Worm (Caenorhabditis elegans) whole organism, L4 larva: Measurements from ENCODE around the gene str-131.

Source experiments
- T20F7.1 ChIP-seq: fragments of 200-800 bp; sonication (Bioruptor generic); optimal IDR thresholded peaks from 2 replicates; lab custom pipeline; 2018; ENCODE audit warnings: mild to moderate bottlenecking, missing genetic modification characterization, missing compliant biosample characterization
- Y75B8A.6 ChIP-seq: fragments of 200-800 bp; sonication (Bioruptor generic); IDR thresholded peaks from 2 replicates; pipeline ENCODE4 v1.3.6; 2022; ENCODE audit warnings: missing genetic modification reagents, missing genetic modification characterization, missing compliant biosample characterization
- arid-1 ChIP-seq: fragments of 200-800 bp; sonication (Bioruptor generic); conservative IDR thresholded peaks from 2 replicates; pipeline ENCODE4 v1.3.6; 2022; ENCODE audit warnings: missing genetic modification reagents, missing genetic modification characterization, missing compliant biosample characterization
- ceh-44 ChIP-seq: fragments of 200-800 bp; sonication (Bioruptor generic); IDR thresholded peaks from 2 replicates; pipeline ENCODE4 v1.3.6; 2022; ENCODE audit warnings: missing genetic modification reagents, missing genetic modification characterization, missing compliant biosample characterization
- cey-2 ChIP-seq: sonication (generic microtip); optimal IDR thresholded peaks from 3 replicates; lab custom pipeline; 2017; ENCODE audit warnings: missing genetic modification characterization, mild to moderate bottlenecking, missing compliant biosample characterization, antibody characterized with exemption, borderline replicate concordance; ENCODE audit not compliant: insufficient read depth
- ctbp-1 ChIP-seq: fragments of 200-800 bp; sonication (Bioruptor generic); IDR thresholded peaks from 2 replicates; pipeline ENCODE4 v1.3.6; 2022; ENCODE audit warnings: missing genetic modification reagents, missing genetic modification characterization, missing compliant biosample characterization
- daf-16 ChIP-seq, 3 experiments: sonication (generic microtip); optimal IDR thresholded peaks; 2 replicates each; lab custom pipeline; 2016 to 2017; ENCODE audit warnings: missing genetic modification characterization in 3 of 3, missing genetic modification reagents in 3 of 3, mild to moderate bottlenecking in 2 of 3, missing compliant biosample characterization in 2 of 3, missing biosample characterization in 1 of 3, moderate library complexity in 1 of 3
- daf-8 ChIP-seq: fragments of 200-800 bp; sonication (Bioruptor generic); IDR thresholded peaks from 2 replicates; pipeline ENCODE4 v1.3.6; 2022; ENCODE audit warnings: missing genetic modification characterization, missing compliant biosample characterization
- dve-1 ChIP-seq: sonication (generic microtip); optimal IDR thresholded peaks from 2 replicates; lab custom pipeline; 2017; ENCODE audit warnings: antibody characterized with exemption, mild to moderate bottlenecking, missing genetic modification characterization, missing compliant biosample characterization; ENCODE audit not compliant: insufficient read depth
- fkh-10 ChIP-seq: fragments of 150-350 bp; optimal IDR thresholded peaks from 2 replicates; lab custom pipeline; 2014; ENCODE audit warnings: missing biosample characterization, missing genetic modification reagents, missing genetic modification characterization
- hmg-1.1 ChIP-seq: fragments of 200-800 bp; sonication (Bioruptor generic); IDR thresholded peaks from 2 replicates; pipeline ENCODE4 v1.3.6; 2022; ENCODE audit warnings: missing genetic modification reagents, missing genetic modification characterization, missing compliant biosample characterization
- jun-1 ChIP-seq: fragments of 150-350 bp; optimal IDR thresholded peaks from 2 replicates; lab custom pipeline; 2014; ENCODE audit warnings: missing biosample characterization, missing genetic modification reagents, missing genetic modification characterization
- lin-15B ChIP-seq: fragments of 150-350 bp; sonication (generic microtip); optimal IDR thresholded peaks from 3 replicates; lab custom pipeline; 2014; ENCODE audit warnings: missing biosample characterization, missing genetic modification characterization
- madf-9 ChIP-seq: fragments of 200-800 bp; sonication (Bioruptor generic); conservative IDR thresholded peaks from 2 replicates; pipeline ENCODE4 v1.3.6; 2022; ENCODE audit warnings: missing genetic modification reagents, missing genetic modification characterization, missing compliant biosample characterization
- mdl-1 ChIP-seq, 2 experiments: fragments of 150-350 bp in 1 of 2; sonication (generic microtip) in 1 of 2; optimal IDR thresholded peaks; 2 replicates each; lab custom pipeline; 2014 to 2017; ENCODE audit warnings: missing biosample characterization in 2 of 2, missing genetic modification characterization in 2 of 2
- mep-1 ChIP-seq: fragments of 150-350 bp; sonication (generic microtip); optimal IDR thresholded peaks from 3 replicates; lab custom pipeline; 2014; ENCODE audit warnings: missing biosample characterization, missing genetic modification characterization
- mxl-3 ChIP-seq: fragments of 200-800 bp; sonication (Bioruptor generic); optimal IDR thresholded peaks from 2 replicates; lab custom pipeline; 2018; ENCODE audit warnings: mild to moderate bottlenecking, missing genetic modification characterization, missing compliant biosample characterization
- nhr-10 ChIP-seq: fragments of 150-350 bp; optimal IDR thresholded peaks from 2 replicates; lab custom pipeline; 2014; ENCODE audit warnings: missing biosample characterization, missing genetic modification characterization
- nhr-111 ChIP-seq: fragments of 200-800 bp; sonication (Bioruptor generic); optimal IDR thresholded peaks from 2 replicates; lab custom pipeline; 2018; ENCODE audit warnings: mild to moderate bottlenecking, missing genetic modification characterization, missing compliant biosample characterization
- nhr-28 ChIP-seq: fragments of 150-350 bp; optimal IDR thresholded peaks from 2 replicates; lab custom pipeline; 2014; ENCODE audit warnings: missing biosample characterization, missing genetic modification characterization
- nhr-6 ChIP-seq: fragments of 150-350 bp; optimal IDR thresholded peaks from 2 replicates; lab custom pipeline; 2014; ENCODE audit warnings: missing biosample characterization, missing genetic modification characterization
- nhr-77 ChIP-seq: fragments of 150-350 bp; optimal IDR thresholded peaks from 2 replicates; lab custom pipeline; 2014; ENCODE audit warnings: missing biosample characterization, missing genetic modification characterization
- pha-4 ChIP-seq, 2 experiments: fragments of 150-350 bp in 1 of 2; fragments of 200-800 bp in 1 of 2; sonication (Bioruptor generic) in 1 of 2; IDR thresholded peaks in 1 of 2; optimal IDR thresholded peaks in 1 of 2; 2 replicates each; pipeline versions ENCODE4 v1.3.6 to Lab custom; 2014 to 2022; ENCODE audit warnings: missing genetic modification characterization in 2 of 2, missing genetic modification reagents in 2 of 2, missing biosample characterization in 1 of 2, missing compliant biosample characterization in 1 of 2
- php-3 ChIP-seq: fragments of 200-800 bp; sonication (Bioruptor generic); IDR thresholded peaks from 2 replicates; pipeline ENCODE4 v1.3.6; 2022; ENCODE audit warnings: missing genetic modification reagents, missing genetic modification characterization, missing compliant biosample characterization
- sdz-12 ChIP-seq: fragments of 200-800 bp; sonication (Bioruptor generic); optimal IDR thresholded peaks from 2 replicates; lab custom pipeline; 2018; ENCODE audit warnings: mild to moderate bottlenecking, missing genetic modification characterization, missing compliant biosample characterization
- set-16 ChIP-seq: fragments of 200-800 bp; sonication (Bioruptor generic); IDR thresholded peaks from 2 replicates; pipeline ENCODE4 v1.3.6; 2022; ENCODE audit warnings: missing genetic modification reagents, missing genetic modification characterization, missing compliant biosample characterization
- unc-39 ChIP-seq: sonication (generic microtip); optimal IDR thresholded peaks from 2 replicates; lab custom pipeline; 2017; ENCODE audit warnings: missing biosample characterization, missing genetic modification characterization
- unc-62 ChIP-seq, 3 experiments: fragments of 150-350 bp in 1 of 3; sonication (generic microtip); optimal IDR thresholded peaks in 2 of 3; peaks in 1 of 3; 1 replicate in 1 of 3; 2 replicates in 2 of 3; lab custom pipeline; 2014 to 2017; ENCODE audit warnings: missing biosample characterization in 3 of 3, missing genetic modification characterization in 3 of 3, missing genetic modification reagents in 3 of 3, missing genotype in 1 of 3
- zfp-2 ChIP-seq: sonication (generic microtip); optimal IDR thresholded peaks from 2 replicates; lab custom pipeline; 2016; ENCODE audit warnings: mild to moderate bottlenecking, missing genetic modification characterization, missing compliant biosample characterization

Gene str-131

ce11 chrV:8075712-8076111, 5.8 kb downstream of the str-131 start, which contains the start of gene catp-3:
TSS of gene catp-3 (plus strand) at chrV:8076012.
- no peak for TF ChIP-seq nhr-6 (tag; lab: Kevin White, UChicago)

- TF ChIP-seq daf-16 (GFP tag; optimal IDR thresholded peaks at IDR 0.05; lab: Kevin White, UChicago) (no peak), daf-16 (tag; optimal IDR thresholded peaks at IDR 0.05; lab: Kevin White, UChicago) (no peak), mdl-1 (tag; optimal IDR thresholded peaks at IDR 0.05; lab: Kevin White, UChicago) (peak in 1 of 2 experiments; percentile 24), unc-62 (GFP tag; optimal IDR thresholded peaks at IDR 0.05 in 1 of 2; lab: Kevin White, UChicago) (peak in 1 of 2 experiments; percentile 80), unc-62 (tag; optimal IDR thresholded peaks at IDR 0.05; lab: Kevin White, UChicago) (no peak), nhr-28 (tag; lab: Kevin White, UChicago) (peak; percentile 52)
These were observed 8.3 kb downstream of the str-131 start for ce11 chrV:8073162-8073561.

ce11 chrV:8072047-8072446, 9.4 kb downstream of the str-131 start, which contains the start of gene str-144:
TSS of gene str-144 (minus strand) at chrV:8072147.
- TF ChIP-seq jun-1 (tag; lab: Kevin White, UChicago), result no peak
- no peak for TF ChIP-seq arid-1 (GFP tag; lab: Robert Waterston, UW)
- TF ChIP-seq fkh-10 (GFP tag; lab: Kevin White, UChicago), result no peak
- no peak for TF ChIP-seq cey-2 (tag; lab: Kevin White, UChicago)
- TF ChIP-seq lin-15B (tag; lab: Kevin White, UChicago), result no peak
- TF ChIP-seq ctbp-1 (GFP tag; lab: Robert Waterston, UW), result no peak
- no peak for TF ChIP-seq ceh-44 (GFP tag; lab: Robert Waterston, UW)
- TF ChIP-seq sdz-12 (GFP tag; lab: Kevin White, UChicago), result no peak
- TF ChIP-seq daf-8, result no peak
- no peak for TF ChIP-seq unc-39 (tag; lab: Kevin White, UChicago)
- TF ChIP-seq dve-1 (tag; lab: Kevin White, UChicago), result no peak
- no peak for TF ChIP-seq nhr-77 (tag; lab: Kevin White, UChicago)

ce11 chrV:8069637-8070036, 11.8 kb downstream of the str-131 start, which contains the start of gene str-143:
TSS of gene str-143 (minus strand) at chrV:8069737.
- TF ChIP-seq Y75B8A.6 (GFP tag; lab: Robert Waterston, UW) (no peak), unc-62 (GFP tag; optimal IDR thresholded peaks at IDR 0.05 in 1 of 2; lab: Kevin White, UChicago) (peak in 1 of 2 experiments; percentile 17), unc-62 (tag; optimal IDR thresholded peaks at IDR 0.05; lab: Kevin White, UChicago) (no peak)
- TF ChIP-seq, all 104 proteins: peak for 1

- TF ChIP-seq pha-4 (GFP tag; IDR thresholded peaks at IDR 0.05; lab: Robert Waterston, UW) (no peak), pha-4 (tag; optimal IDR thresholded peaks at IDR 0.05; lab: Kevin White, UChicago) (no peak), arid-1 (GFP tag; lab: Robert Waterston, UW) (no peak), php-3 (GFP tag; lab: Robert Waterston, UW) (no peak), cey-2 (tag; lab: Kevin White, UChicago) (no peak), nhr-111 (GFP tag; lab: Kevin White, UChicago) (no peak), set-16 (GFP tag; lab: Robert Waterston, UW) (no peak), madf-9 (no peak), nhr-10 (tag; lab: Kevin White, UChicago) (no peak), mep-1 (tag; lab: Kevin White, UChicago) (no peak), hmg-1.1 (GFP tag; lab: Robert Waterston, UW) (no peak), mxl-3 (GFP tag; lab: Kevin White, UChicago) (no peak), zfp-2 (tag; lab: Kevin White, UChicago) (no peak), T20F7.1 (no peak), unc-62 (GFP tag; optimal IDR thresholded peaks at IDR 0.05 in 1 of 2; lab: Kevin White, UChicago) (no peak), unc-62 (tag; optimal IDR thresholded peaks at IDR 0.05; lab: Kevin White, UChicago) (no peak)
These were observed 13.7 kb downstream of the str-131 start, which contains the start of gene str-140 for ce11 chrV:8067800-8068199. TSS of gene str-140 (minus strand) at chrV:8067900.
